Worm (Caenorhabditis elegans): ENCODE measurements around the gene lgc-37.

ce11 chrIII:12746369-12746855 lies 38.5 kb upstream of the lgc-37 start, which contains the start of gene Y111B2A.21:
- no peak for TF ChIP-seq zag-1 (tag; optimal IDR thresholded peaks at IDR 0.05)
- no peak for TF ChIP-seq egl-27 (tag; optimal IDR thresholded peaks at IDR 0.05)

All from whole organism, L3 larva.